Fruit fly (Drosophila melanogaster) whole organism, embryonic: ENCODE data around the gene Pino.

ENCODE experiments used
- Abd-B ChIP-seq: fragments of 200-800 bp; sonication (Bioruptor generic); optimal IDR thresholded peaks from 2 replicates; lab custom pipeline; 2018; ENCODE audit warnings: missing biosample characterization, mild to moderate bottlenecking, missing genetic modification characterization, moderate library complexity
- Bgb ChIP-seq: fragments of 200-800 bp; sonication (Bioruptor generic); IDR thresholded peaks from 2 replicates; pipeline ENCODE4 v1.3.6; 2022; ENCODE audit warnings: missing biosample characterization, missing genetic modification characterization; ENCODE audit not compliant: partially characterized antibody
- CG10209 ChIP-seq: fragments of 200-800 bp; sonication (Bioruptor generic); optimal IDR thresholded peaks from 3 replicates; lab custom pipeline; 2017; ENCODE audit warnings: missing biosample characterization, mild to moderate bottlenecking, missing genetic modification characterization, missing genetic modification reagents
- CG12155 ChIP-seq: fragments of 200-800 bp; sonication (Bioruptor generic); optimal IDR thresholded peaks from 3 replicates; lab custom pipeline; 2016; ENCODE audit warnings: missing biosample characterization, missing genetic modification characterization
- CG12769 ChIP-seq: fragments of 200-800 bp; sonication (Bioruptor generic); optimal IDR thresholded peaks from 2 replicates; lab custom pipeline; 2019; ENCODE audit warnings: missing biosample characterization, mild to moderate bottlenecking, missing genetic modification characterization, moderate library complexity
- CG13424 ChIP-seq: fragments of 200-800 bp; sonication (Bioruptor generic); optimal IDR thresholded peaks from 2 replicates; lab custom pipeline; 2019; ENCODE audit warnings: missing biosample characterization, mild to moderate bottlenecking, missing genetic modification characterization, moderate library complexity
- CG16813 ChIP-seq: fragments of 200-800 bp; sonication (Bioruptor generic); IDR thresholded peaks from 3 replicates; pipeline ENCODE4 v1.3.6; 2022; ENCODE audit warnings: missing biosample characterization, missing genetic modification characterization; ENCODE audit not compliant: partially characterized antibody
- CG17359 ChIP-seq: fragments of 200-800 bp; sonication (Bioruptor generic); optimal IDR thresholded peaks from 3 replicates; lab custom pipeline; 2018; ENCODE audit warnings: missing biosample characterization, mild to moderate bottlenecking, missing genetic modification characterization, moderate library complexity
- CG17361 ChIP-seq: fragments of 200-800 bp; sonication (Bioruptor generic); IDR thresholded peaks from 3 replicates; pipeline ENCODE4 v1.3.6; 2022; ENCODE audit warnings: missing biosample characterization, missing genetic modification characterization
- CG18262 ChIP-seq: fragments of 200-800 bp; optimal IDR thresholded peaks from 3 replicates; lab custom pipeline; 2019; ENCODE audit warnings: missing biosample characterization, mild to moderate bottlenecking, missing genetic modification characterization, moderate library complexity
- CG1832 ChIP-seq: fragments of 200-800 bp; sonication (Bioruptor generic); optimal IDR thresholded peaks from 2 replicates; lab custom pipeline; 2017; ENCODE audit warnings: missing biosample characterization, mild to moderate bottlenecking, missing genetic modification characterization, inconsistent platforms
- CG2678 ChIP-seq: fragments of 200-800 bp; sonication (Bioruptor generic); optimal IDR thresholded peaks from 3 replicates; lab custom pipeline; 2019; ENCODE audit warnings: missing biosample characterization, mild to moderate bottlenecking, missing genetic modification characterization, moderate library complexity
- CG2875 ChIP-seq: fragments of 200-800 bp; sonication (Bioruptor generic); optimal IDR thresholded peaks from 2 replicates; lab custom pipeline; 2017; ENCODE audit warnings: missing biosample characterization, mild to moderate bottlenecking, missing genetic modification characterization, missing genetic modification reagents
- CG2889 ChIP-seq: fragments of 200-800 bp; sonication (Bioruptor generic); IDR thresholded peaks from 3 replicates; pipeline ENCODE4 v1.3.6; 2022; ENCODE audit warnings: missing biosample characterization, missing genetic modification characterization
- CG30403 ChIP-seq: fragments of 200-800 bp; sonication (Bioruptor generic); optimal IDR thresholded peaks from 3 replicates; lab custom pipeline; 2016; ENCODE audit warnings: missing biosample characterization, missing genetic modification characterization
- CG3065 ChIP-seq: fragments of 200-800 bp; sonication (Bioruptor generic); optimal IDR thresholded peaks from 2 replicates; lab custom pipeline; 2016; ENCODE audit warnings: missing biosample characterization, missing genetic modification characterization
- CG32767 ChIP-seq: fragments of 200-800 bp; sonication (Bioruptor generic); IDR thresholded peaks from 2 replicates; pipeline ENCODE4 v1.3.6; 2022; ENCODE audit warnings: missing biosample characterization, missing genetic modification characterization
- CG3281 ChIP-seq: fragments of 200-800 bp; sonication (Bioruptor generic); optimal IDR thresholded peaks from 3 replicates; lab custom pipeline; 2017; ENCODE audit warnings: missing biosample characterization, mild to moderate bottlenecking, missing genetic modification characterization
- CG3407 ChIP-seq: fragments of 200-800 bp; sonication (Bioruptor generic); optimal IDR thresholded peaks from 2 replicates; lab custom pipeline; 2018; ENCODE audit warnings: missing biosample characterization, mild to moderate bottlenecking, missing genetic modification characterization
- CG3838 ChIP-seq: fragments of 200-800 bp; sonication (Bioruptor generic); optimal IDR thresholded peaks from 3 replicates; lab custom pipeline; 2016; ENCODE audit warnings: missing biosample characterization, missing genetic modification characterization
- CG43689 ChIP-seq: fragments of 200-800 bp; sonication (Bioruptor generic); IDR thresholded peaks from 2 replicates; pipeline ENCODE4 v1.3.6; 2022; ENCODE audit warnings: missing biosample characterization, missing genetic modification characterization
- CG5245 ChIP-seq: fragments of 200-800 bp; sonication (Bioruptor generic); optimal IDR thresholded peaks from 3 replicates; lab custom pipeline; 2016; ENCODE audit warnings: missing biosample characterization, missing genetic modification characterization
- CG5953 ChIP-seq: fragments of 200-800 bp; sonication (Bioruptor generic); IDR thresholded peaks from 2 replicates; pipeline ENCODE4 v1.3.6; 2022; ENCODE audit warnings: missing biosample characterization, missing genetic modification characterization
- CG8281 ChIP-seq: fragments of 200-800 bp; sonication (Bioruptor generic); optimal IDR thresholded peaks from 2 replicates; lab custom pipeline; 2018; ENCODE audit warnings: missing biosample characterization, mild to moderate bottlenecking, missing genetic modification characterization, moderate library complexity
- CkIIα-i1 ChIP-seq: fragments of 200-800 bp; sonication (Bioruptor generic); IDR thresholded peaks from 2 replicates; pipeline ENCODE4 v1.3.6; 2022; ENCODE audit warnings: missing biosample characterization, missing genetic modification characterization
- Elba2 ChIP-seq: fragments of 200-800 bp; sonication (Bioruptor generic); optimal IDR thresholded peaks from 3 replicates; lab custom pipeline; 2016; ENCODE audit warnings: missing biosample characterization, missing genetic modification characterization
- Ets97D ChIP-seq: fragments of 200-800 bp; sonication (Bioruptor generic); optimal IDR thresholded peaks from 3 replicates; lab custom pipeline; 2016; ENCODE audit warnings: missing biosample characterization, missing genetic modification characterization
- Gsc ChIP-seq: fragments of 200-800 bp; sonication (Bioruptor generic); IDR thresholded peaks from 2 replicates; pipeline ENCODE4 v1.3.6; 2022; ENCODE audit warnings: missing biosample characterization, missing genetic modification characterization
- HLH4C ChIP-seq: fragments of 200-800 bp; sonication (Bioruptor generic); IDR thresholded peaks from 3 replicates; pipeline ENCODE4 v1.3.6; 2022; ENCODE audit warnings: missing biosample characterization, missing genetic modification characterization; ENCODE audit not compliant: partially characterized antibody
- Hey ChIP-seq: fragments of 200-800 bp; sonication (Bioruptor generic); optimal IDR thresholded peaks from 3 replicates; lab custom pipeline; 2018; ENCODE audit warnings: missing biosample characterization, mild to moderate bottlenecking, missing genetic modification characterization
- Mad ChIP-seq: fragments of 200-800 bp; sonication (Bioruptor generic); optimal IDR thresholded peaks from 2 replicates; lab custom pipeline; 2016; ENCODE audit warnings: missing biosample characterization, missing genetic modification characterization
- NC2β ChIP-seq: fragments of 200-800 bp; sonication (Bioruptor generic); optimal IDR thresholded peaks from 2 replicates; lab custom pipeline; 2016; ENCODE audit warnings: missing biosample characterization, missing genetic modification characterization
- NK7.1 ChIP-seq: fragments of 200-800 bp; sonication (Bioruptor generic); optimal IDR thresholded peaks from 3 replicates; lab custom pipeline; 2016; ENCODE audit warnings: missing biosample characterization, missing genetic modification characterization
- Sox100B ChIP-seq: fragments of 200-800 bp; sonication (Bioruptor generic); optimal IDR thresholded peaks from 3 replicates; lab custom pipeline; 2018; ENCODE audit warnings: missing biosample characterization, mild to moderate bottlenecking, missing genetic modification characterization
- ac ChIP-seq: fragments of 200-800 bp; sonication (Bioruptor generic); optimal IDR thresholded peaks from 3 replicates; lab custom pipeline; 2017; ENCODE audit warnings: missing biosample characterization, mild to moderate bottlenecking, missing genetic modification characterization
- chn ChIP-seq: fragments of 200-800 bp; sonication (Bioruptor generic); optimal IDR thresholded peaks from 2 replicates; lab custom pipeline; 2016; ENCODE audit warnings: missing biosample characterization, missing genetic modification characterization
- cwo ChIP-seq: fragments of 200-800 bp; sonication (Bioruptor generic); optimal IDR thresholded peaks from 3 replicates; lab custom pipeline; 2017; ENCODE audit warnings: missing biosample characterization, missing genetic modification characterization, mild to moderate bottlenecking, moderate library complexity, missing genetic modification reagents
- dm ChIP-seq: fragments of 200-800 bp; sonication (Bioruptor generic); optimal IDR thresholded peaks from 3 replicates; lab custom pipeline; 2016; ENCODE audit warnings: missing biosample characterization, missing genetic modification characterization
- dpn ChIP-seq, 2 experiments: fragments of 200-800 bp; sonication (Bioruptor generic); optimal IDR thresholded peaks; 3 replicates each; lab custom pipeline; 2016; ENCODE audit warnings: missing biosample characterization in 2 of 2, missing genetic modification characterization in 2 of 2
- ems ChIP-seq: fragments of 200-800 bp; sonication (Bioruptor generic); optimal IDR thresholded peaks from 3 replicates; lab custom pipeline; 2016; ENCODE audit warnings: missing biosample characterization, missing genetic modification characterization
- fru ChIP-seq: fragments of >200 bp; optimal IDR thresholded peaks from 2 replicates; lab custom pipeline; 2017
- gsb-n ChIP-seq: fragments of 200-800 bp; sonication (Bioruptor generic); optimal IDR thresholded peaks from 3 replicates; lab custom pipeline; 2018; ENCODE audit warnings: missing biosample characterization, mild to moderate bottlenecking, missing genetic modification characterization
- jumu ChIP-seq: fragments of 200-800 bp; sonication (Bioruptor generic); optimal IDR thresholded peaks from 3 replicates; lab custom pipeline; 2016; ENCODE audit warnings: missing biosample characterization, missing genetic modification characterization
- lola ChIP-seq, 3 experiments: fragments of >200 bp in 2 of 3; fragments of 200-800 bp in 1 of 3; sonication (Bioruptor generic) in 1 of 3; optimal IDR thresholded peaks; 2 replicates each; lab custom pipeline; 2017 to 2019; ENCODE audit warnings: missing biosample characterization in 3 of 3, missing genetic modification characterization in 3 of 3, mild to moderate bottlenecking in 1 of 3, moderate library complexity in 1 of 3
- pfk ChIP-seq: fragments of 200-800 bp; sonication (Bioruptor generic); optimal IDR thresholded peaks from 2 replicates; lab custom pipeline; 2018; ENCODE audit warnings: missing biosample characterization, mild to moderate bottlenecking, missing genetic modification characterization, moderate library complexity
- phol ChIP-seq: fragments of 200-800 bp; sonication (Bioruptor generic); optimal IDR thresholded peaks from 3 replicates; lab custom pipeline; 2018; ENCODE audit warnings: missing biosample characterization, mild to moderate bottlenecking, missing genetic modification characterization, moderate library complexity
- wdn ChIP-seq: fragments of 200-800 bp; sonication (Bioruptor generic); IDR thresholded peaks from 2 replicates; pipeline ENCODE4 v1.3.6; 2022; ENCODE audit warnings: missing biosample characterization, missing genetic modification characterization
- zfh1 ChIP-seq: fragments of 200-800 bp; sonication (Bioruptor generic); IDR thresholded peaks from 3 replicates; pipeline ENCODE4 v1.3.6; 2022; ENCODE audit warnings: missing biosample characterization, missing genetic modification characterization

Pino gene

dm6 chr2L:1144371-1145360 is 15.9 kb upstream of the Pino start (continued):
- TF ChIP-seq fru = no peak
- peak; percentile 79 for TF ChIP-seq CG12769 (tag; lab: Kevin White, UChicago)
- peak in 1 of 3 experiments; percentile 31 for TF ChIP-seq lola (GFP tag; optimal IDR thresholded peaks at IDR 0.05; lab: Kevin White, UChicago)
- TF ChIP-seq CG2875 (GFP tag; lab: Kevin White, UChicago) = peak; percentile 25
- no peak for TF ChIP-seq Hey (tag; lab: Kevin White, UChicago)
- TF ChIP-seq CG5953 (GFP tag; lab: Robert Waterston, UW) = no peak
- TF ChIP-seq CG10209 = peak; percentile 28
- no peak for TF ChIP-seq CG16813 (GFP tag; lab: Robert Waterston, UW)
- TF ChIP-seq dpn (GFP tag; optimal IDR thresholded peaks at IDR 0.05; lab: Kevin White, UChicago) = peak in 1 of 2 experiments; percentile 35
- no peak for TF ChIP-seq CG3065 (GFP tag; lab: Kevin White, UChicago)
- peak; percentile 54 for TF ChIP-seq CG3281 (GFP tag; lab: Kevin White, UChicago)
- TF ChIP-seq CG17361 = peak; percentile 51; the same call in 2 of the 3 replicates
- no peak for TF ChIP-seq Elba2
- TF ChIP-seq CG30403 (GFP tag; lab: Kevin White, UChicago) = peak; percentile 55
- TF ChIP-seq pfk (GFP tag; lab: Kevin White, UChicago) = no peak
- peak; percentile 35 for TF ChIP-seq chn (GFP tag; lab: Kevin White, UChicago)
- peak; percentile 18 for TF ChIP-seq gsb-n (tag; lab: Kevin White, UChicago)
- peak; percentile 8 for TF ChIP-seq NC2β
- no peak for TF ChIP-seq Gsc (GFP tag; lab: Robert Waterston, UW)
- TF ChIP-seq Sox100B = no peak
- TF ChIP-seq CG2889 = 0 out of 3 replicates have a peak, but pooled peaks have one; percentile 16
- no peak for TF ChIP-seq ems (GFP tag; lab: Kevin White, UChicago)
- no peak for TF ChIP-seq HLH4C (GFP tag; lab: Robert Waterston, UW)
- TF ChIP-seq CG8281 = peak; percentile 0
- peak; percentile 39 for TF ChIP-seq CG12155 (GFP tag; lab: Kevin White, UChicago)
- TF ChIP-seq CG13424 = peak; percentile 62
- peak; percentile 72 for TF ChIP-seq phol (tag; lab: Kevin White, UChicago)
- TF ChIP-seq ac (GFP tag; lab: Kevin White, UChicago) = no peak
- TF ChIP-seq CG43689 (GFP tag; lab: Robert Waterston, UW) = no peak
- TF ChIP-seq CG3838 (GFP tag; lab: Kevin White, UChicago) = no peak
- TF ChIP-seq Mad = no peak
- no peak for TF ChIP-seq dm
- no peak for TF ChIP-seq Abd-B (GFP tag; lab: Kevin White, UChicago)
- TF ChIP-seq cwo (GFP tag; lab: Kevin White, UChicago) = peak; percentile 53
- TF ChIP-seq zfh1 (GFP tag; lab: Robert Waterston, UW) = peak; percentile 51; the same call in 1 of the 3 replicates
- peak; percentile 70 for TF ChIP-seq CG18262 (tag; lab: Kevin White, UChicago)
- TF ChIP-seq Ets97D (GFP tag; lab: Kevin White, UChicago) = no peak
- peak; percentile 71 for TF ChIP-seq CG17359
- no peak for TF ChIP-seq CG5245 (GFP tag; lab: Kevin White, UChicago)
- 0 out of 2 replicates have a peak, but pooled peaks have one; percentile 40 for TF ChIP-seq CG32767
- TF ChIP-seq CG1832 = no peak
- peak; percentile 17 for TF ChIP-seq NK7.1 (GFP tag; lab: Kevin White, UChicago)
- no peak for TF ChIP-seq jumu (GFP tag; lab: Kevin White, UChicago)
- no peak for TF ChIP-seq wdn (GFP tag; lab: Robert Waterston, UW)
- no peak for TF ChIP-seq Bgb (GFP tag; lab: Robert Waterston, UW)
- no peak for TF ChIP-seq CG3407 (GFP tag; lab: Kevin White, UChicago)
- TF ChIP-seq CkIIα-i1 (GFP tag; lab: Robert Waterston, UW) = no peak
- TF ChIP-seq CG2678 = peak; percentile 81
